Worm (Caenorhabditis elegans) whole organism, midembryonic: ENCODE measurements around the gene gop-2.

Experiments
- flt-1 ChIP-seq: fragments of 200-800 bp; sonication (Bioruptor generic); IDR thresholded peaks from 2 replicates; pipeline ENCODE4 v1.3.6; 2022; ENCODE audit warnings: missing genetic modification characterization, missing compliant biosample characterization
- tab-1 ChIP-seq: fragments of 200-800 bp; sonication (Bioruptor generic); IDR thresholded peaks from 2 replicates; pipeline ENCODE4 v1.3.6; 2022; ENCODE audit warnings: missing genetic modification characterization, missing compliant biosample characterization
- ztf-23 ChIP-seq: fragments of 200-800 bp; sonication (Bioruptor generic); IDR thresholded peaks from 2 replicates; pipeline ENCODE4 v1.3.6; 2022; ENCODE audit warnings: missing genetic modification reagents, missing genetic modification characterization, missing compliant biosample characterization

DNA sequence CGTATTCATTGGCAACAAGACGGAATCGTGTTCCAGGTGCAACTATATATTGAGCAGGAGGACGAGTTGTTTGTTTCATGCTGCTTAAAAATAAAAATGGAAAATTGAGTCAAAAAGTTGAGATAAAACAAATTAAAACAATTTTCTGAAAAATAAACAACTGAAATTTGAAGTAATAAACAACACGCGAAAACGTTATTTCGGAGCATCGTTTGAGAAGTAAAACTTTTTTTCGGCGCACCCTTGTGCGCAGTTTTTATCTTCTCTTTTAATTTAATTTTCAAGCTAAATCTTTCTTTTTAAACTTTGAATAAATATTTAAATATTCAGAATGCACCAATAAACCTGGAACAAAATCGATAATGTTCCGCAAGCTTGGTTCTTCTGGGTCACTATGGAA is 4.7 kb upstream of the gop-2 start, which contains the start of the genes sumv-1 and gop-1:
- TF ChIP-seq flt-1 (GFP tag; lab: Robert Waterston, UW) = no peak
- no peak for TF ChIP-seq ztf-23
- TF ChIP-seq tab-1 (GFP tag; lab: Robert Waterston, UW) = no peak
